5 worm cellular contexts compared by ENCODE assay signal in genomic region chrX:7323604-7324003, ce11.
A peak's percentile ranks its signal among the peaks of the same experiment; 100 is the strongest.
TF ChIP-seq lines count a peak whose summit lies in the region.

No protein-coding gene starts in this region.

TF ChIP-seq in whole organism, L1 larva, 84 proteins besides CTCF, POLR2A, EP300 and RAD21 (continues in another document):
- TF ChIP-seq ceh-88 (GFP tag; IDR thresholded peaks at IDR 0.05; lab: Robert Waterston, UW) (no peak), dsc-1 (tag; optimal IDR thresholded peaks at IDR 0.05; lab: Kevin White, UChicago) (no peak), ets-5 (GFP tag; IDR thresholded peaks at IDR 0.05; lab: Robert Waterston, UW) (no peak), isw-1 (GFP tag; IDR thresholded peaks at IDR 0.05; lab: Robert Waterston, UW) (no peak), irx-1 (tag; optimal IDR thresholded peaks at IDR 0.05; lab: Kevin White, UChicago) (no peak), ceh-63 (GFP tag; optimal IDR thresholded peaks at IDR 0.05; lab: Kevin White, UChicago) (no peak), lir-3 (tag; optimal IDR thresholded peaks at IDR 0.05; lab: Kevin White, UChicago; ENCODE audit: poor library complexity) (no peak), lin-15B (tag; optimal IDR thresholded peaks at IDR 0.05; lab: Kevin White, UChicago) (no peak), lin-13 (GFP tag; optimal IDR thresholded peaks at IDR 0.05; lab: Kevin White, UChicago) (no peak), hlh-4 (tag; optimal IDR thresholded peaks at IDR 0.05; lab: Kevin White, UChicago) (no peak), nhr-77 (tag; optimal IDR thresholded peaks at IDR 0.05; lab: Kevin White, UChicago) (no peak), Y116A8C.19 (tag; optimal IDR thresholded peaks at IDR 0.05; lab: Kevin White, UChicago; ENCODE audit: borderline replicate concordance) (no peak), nhr-76 (tag; optimal IDR thresholded peaks at IDR 0.05; lab: Kevin White, UChicago) (no peak), tbx-2 (tag; optimal IDR thresholded peaks at IDR 0.05; lab: Kevin White, UChicago) (no peak), mef-2 (tag; optimal IDR thresholded peaks at IDR 0.05; lab: Kevin White, UChicago) (no peak), lsy-2 (tag; optimal IDR thresholded peaks at IDR 0.05; lab: Kevin White, UChicago) (no peak), swsn-7 (tag; optimal IDR thresholded peaks at IDR 0.05; lab: Kevin White, UChicago) (no peak), unc-86 (tag; optimal IDR thresholded peaks at IDR 0.05; lab: Kevin White, UChicago) (no peak), zip-4 (GFP tag; optimal IDR thresholded peaks at IDR 0.05; lab: Kevin White, UChicago) (no peak)

TF ChIP-seq in whole organism, L3 larva, 47 proteins besides CTCF, POLR2A, EP300 and RAD21 (continues in another document):
- TF ChIP-seq unc-62 (GFP tag; optimal IDR thresholded peaks at IDR 0.05; lab: Kevin White, UChicago) (no peak), egl-5 (tag; optimal IDR thresholded peaks at IDR 0.05; lab: Kevin White, UChicago) (no peak), elt-3 (tag; optimal IDR thresholded peaks at IDR 0.05; lab: Kevin White, UChicago) (peak in 1 of 3 experiments; percentile 6), skn-1 (tag; optimal IDR thresholded peaks at IDR 0.05; lab: Kevin White, UChicago) (peak; percentile 20), nhr-23 (tag; optimal IDR thresholded peaks at IDR 0.05; lab: Kevin White, UChicago) (no peak), pha-4 (tag; optimal IDR thresholded peaks at IDR 0.05; lab: Kevin White, UChicago) (no peak), nhr-43 (tag; optimal IDR thresholded peaks at IDR 0.05; lab: Kevin White, UChicago; ENCODE audit: poor library complexity, severe bottlenecking) (peak; percentile 71), pqm-1 (tag; optimal IDR thresholded peaks at IDR 0.05; lab: Kevin White, UChicago) (peak; percentile 49), aly-2 (tag; optimal IDR thresholded peaks at IDR 0.05; lab: Kevin White, UChicago) (no peak), fkh-2 (tag; optimal IDR thresholded peaks at IDR 0.05; lab: Kevin White, UChicago) (no peak), nhr-11 (tag; optimal IDR thresholded peaks at IDR 0.05; lab: Kevin White, UChicago) (no peak), nhr-25 (tag; optimal IDR thresholded peaks at IDR 0.05; lab: Kevin White, UChicago) (peak; percentile 13), nhr-12 (tag; optimal IDR thresholded peaks at IDR 0.05; lab: Kevin White, UChicago) (no peak), elt-2 (tag; optimal IDR thresholded peaks at IDR 0.05; lab: Kevin White, UChicago) (peak; percentile 67), ztf-4 (tag; optimal IDR thresholded peaks at IDR 0.05; lab: Kevin White, UChicago) (no peak), nhr-76 (tag; optimal IDR thresholded peaks at IDR 0.05; lab: Kevin White, UChicago) (no peak), sea-2 (GFP tag; optimal IDR thresholded peaks at IDR 0.05; lab: Kevin White, UChicago) (no peak), lin-15B (tag; optimal IDR thresholded peaks at IDR 0.05; lab: Kevin White, UChicago) (no peak), nfya-1 (tag; optimal IDR thresholded peaks at IDR 0.05; lab: Kevin White, UChicago; ENCODE audit: insufficient read depth) (peak; percentile 38)

TF ChIP-seq in whole organism, early embryonic, 17 proteins besides CTCF, POLR2A, EP300 and RAD21:
- TF ChIP-seq tbx-11 (GFP tag; IDR thresholded peaks at IDR 0.05; lab: Robert Waterston, UW): 0 out of 2 replicates have a peak, but pooled peaks have one; percentile 32
- TF ChIP-seq flt-1 (GFP tag; IDR thresholded peaks at IDR 0.05; lab: Robert Waterston, UW): 0 out of 2 replicates have a peak, but pooled peaks have one; percentile 11
- no peak for TF ChIP-seq aly-1 (tag; optimal IDR thresholded peaks at IDR 0.05; lab: Kevin White, UChicago)

TF ChIP-seq in whole organism, midembryonic, 9 proteins besides CTCF, POLR2A, EP300 and RAD21:
- TF ChIP-seq med-1 (GFP tag; optimal IDR thresholded peaks at IDR 0.05; lab: Kevin White, UChicago; ENCODE audit: insufficient read depth) (no peak), ztf-23 (GFP tag; IDR thresholded peaks at IDR 0.05; lab: Robert Waterston, UW) (peak; percentile 56; the same call in 1 of the 2 replicates), klf-2 (GFP tag; conservative IDR thresholded peaks at IDR 0.05; lab: Robert Waterston, UW) (no peak), flt-1 (GFP tag; IDR thresholded peaks at IDR 0.05; lab: Robert Waterston, UW) (no peak), cog-1 (tag; optimal IDR thresholded peaks at IDR 0.05; lab: Kevin White, UChicago) (no peak), T22C8.4 (GFP tag; IDR thresholded peaks at IDR 0.05; lab: Robert Waterston, UW) (no peak), tab-1 (GFP tag; IDR thresholded peaks at IDR 0.05; lab: Robert Waterston, UW) (peak; percentile 65; the same call in 1 of the 2 replicates), ztf-29 (GFP tag; IDR thresholded peaks at IDR 0.05; lab: Robert Waterston, UW) (no peak), ref-1 (GFP tag; conservative IDR thresholded peaks at IDR 0.05; lab: Robert Waterston, UW) (0 out of 2 replicates have a peak, but pooled peaks have one; percentile 52)

TF ChIP-seq in whole organism, young adult, 124 proteins besides CTCF, POLR2A, EP300 and RAD21 (continues in another document):
- no peak for TF ChIP-seq C06A6.2 (GFP tag; conservative IDR thresholded peaks at IDR 0.05; lab: Robert Waterston, UW)
- TF ChIP-seq attf-3 (GFP tag; conservative IDR thresholded peaks at IDR 0.05; lab: Robert Waterston, UW): no peak
- no peak for TF ChIP-seq gei-17 (GFP tag; optimal IDR thresholded peaks at IDR 0.05; lab: Kevin White, UChicago)
- TF ChIP-seq B0035.1 (tag; optimal IDR thresholded peaks at IDR 0.05; lab: Kevin White, UChicago): peak; percentile 29
- no peak for TF ChIP-seq unc-130 (GFP tag; optimal IDR thresholded peaks at IDR 0.05; lab: Kevin White, UChicago)
- TF ChIP-seq madf-6 (GFP tag; IDR thresholded peaks at IDR 0.05; lab: Robert Waterston, UW): peak; percentile 39; the same call in 1 of the 2 replicates
- TF ChIP-seq die-1 (tag; optimal IDR thresholded peaks at IDR 0.05; lab: Kevin White, UChicago): peak; percentile 82
- TF ChIP-seq ztf-26 (tag; optimal IDR thresholded peaks at IDR 0.05; lab: Kevin White, UChicago): peak; percentile 50
- TF ChIP-seq hmg-20 (GFP tag; IDR thresholded peaks at IDR 0.05; lab: Robert Waterston, UW): 0 out of 2 replicates have a peak, but pooled peaks have one; percentile 40
- TF ChIP-seq C17E4.6 (GFP tag; IDR thresholded peaks at IDR 0.05; lab: Robert Waterston, UW): no peak
- no peak for TF ChIP-seq F22D6.2 (tag; optimal IDR thresholded peaks at IDR 0.05; lab: Kevin White, UChicago)
- no peak for TF ChIP-seq let-526 (GFP tag; IDR thresholded peaks at IDR 0.05; lab: Robert Waterston, UW)
- TF ChIP-seq hlh-26 (GFP tag; conservative IDR thresholded peaks at IDR 0.05; lab: Robert Waterston, UW): no peak
- peak; percentile 6 for TF ChIP-seq zim-3 (tag; optimal IDR thresholded peaks at IDR 0.05; lab: Kevin White, UChicago)
- no peak for TF ChIP-seq lsl-1 (GFP tag; optimal IDR thresholded peaks at IDR 0.05; lab: Kevin White, UChicago)
- TF ChIP-seq ets-4 (GFP tag; optimal IDR thresholded peaks at IDR 0.05; lab: Kevin White, UChicago): peak; percentile 18
- TF ChIP-seq ccch-3 (GFP tag; optimal IDR thresholded peaks at IDR 0.05; lab: Kevin White, UChicago): no peak
- TF ChIP-seq snpc-1.3 (tag; optimal IDR thresholded peaks at IDR 0.05; lab: Kevin White, UChicago; ENCODE audit: insufficient read depth): peak; percentile 72
- TF ChIP-seq F57C9.4 (tag; optimal IDR thresholded peaks at IDR 0.05; lab: Kevin White, UChicago): no peak
- TF ChIP-seq nhr-120 (GFP tag; IDR thresholded peaks at IDR 0.05; lab: Robert Waterston, UW): no peak
- peak; percentile 40 for TF ChIP-seq atf-7 (tag; optimal IDR thresholded peaks at IDR 0.05; lab: Kevin White, UChicago)
- TF ChIP-seq hlh-12 (tag; optimal IDR thresholded peaks at IDR 0.05; lab: Kevin White, UChicago): no peak
- TF ChIP-seq snpc-3.4 (tag; optimal IDR thresholded peaks at IDR 0.05; lab: Kevin White, UChicago): peak; percentile 83
- TF ChIP-seq him-1 (tag; optimal IDR thresholded peaks at IDR 0.05; lab: Kevin White, UChicago): peak; percentile 80
- TF ChIP-seq F23B12.7 (tag; optimal IDR thresholded peaks at IDR 0.05; lab: Kevin White, UChicago; ENCODE audit: insufficient read depth): peak; percentile 46
- TF ChIP-seq efl-1 (GFP tag; optimal IDR thresholded peaks at IDR 0.05; lab: Kevin White, UChicago): no peak
- TF ChIP-seq ceh-79 (tag; optimal IDR thresholded peaks at IDR 0.05; lab: Kevin White, UChicago): no peak
- no peak for TF ChIP-seq F10E7.11 (tag; optimal IDR thresholded peaks at IDR 0.05; lab: Kevin White, UChicago)
- peak; percentile 60 for TF ChIP-seq rcor-1 (GFP tag; IDR thresholded peaks at IDR 0.05; lab: Robert Waterston, UW)
- 0 out of 2 replicates have a peak, but pooled peaks have one; percentile 47 for TF ChIP-seq attf-6 (GFP tag; IDR thresholded peaks at IDR 0.05; lab: Robert Waterston, UW)
- no peak for TF ChIP-seq F55B11.4 (tag; optimal IDR thresholded peaks at IDR 0.05; lab: Kevin White, UChicago; ENCODE audit: borderline replicate concordance, insufficient read depth)
- no peak for TF ChIP-seq akir-1 (GFP tag; optimal IDR thresholded peaks at IDR 0.05; lab: Kevin White, UChicago)
- no peak for TF ChIP-seq lag-1 (GFP tag; IDR thresholded peaks at IDR 0.05; lab: Robert Waterston, UW)
- peak; percentile 93 for TF ChIP-seq tbp1 (GFP tag; optimal IDR thresholded peaks at IDR 0.05; lab: Kevin White, UChicago)
- no peak for TF ChIP-seq F39B2.1 (GFP tag; IDR thresholded peaks at IDR 0.05; lab: Robert Waterston, UW)
- peak; percentile 88 for TF ChIP-seq lin-26 (GFP tag; IDR thresholded peaks at IDR 0.05; lab: Robert Waterston, UW)
- TF ChIP-seq athp-1 (tag; optimal IDR thresholded peaks at IDR 0.05; lab: Kevin White, UChicago): peak; percentile 60
- TF ChIP-seq aptf-2 (GFP tag; conservative IDR thresholded peaks at IDR 0.05; lab: Robert Waterston, UW): no peak
- TF ChIP-seq sea-2 (GFP tag; IDR thresholded peaks at IDR 0.05; lab: Robert Waterston, UW): no peak
- TF ChIP-seq bed-2 (GFP tag; IDR thresholded peaks at IDR 0.05; lab: Robert Waterston, UW): no peak
- peak; percentile 75 for TF ChIP-seq egl-44 (GFP tag; IDR thresholded peaks at IDR 0.05; lab: Robert Waterston, UW)
- TF ChIP-seq ceh-100 (GFP tag; IDR thresholded peaks at IDR 0.05; lab: Robert Waterston, UW): no peak
- no peak for TF ChIP-seq dpl-1 (GFP tag; optimal IDR thresholded peaks at IDR 0.05; lab: Kevin White, UChicago)
- no peak; the same call in 1 of the 2 replicates for TF ChIP-seq dox-1 (GFP tag; IDR thresholded peaks at IDR 0.05; lab: Robert Waterston, UW)
- TF ChIP-seq B0336.3 (GFP tag; IDR thresholded peaks at IDR 0.05; lab: Robert Waterston, UW): 0 out of 2 replicates have a peak, but pooled peaks have one; percentile 20
- TF ChIP-seq F57A8.1 (GFP tag; optimal IDR thresholded peaks at IDR 0.05; lab: Kevin White, UChicago): peak; percentile 8
- TF ChIP-seq B0019.2 (GFP tag; conservative IDR thresholded peaks at IDR 0.05; lab: Robert Waterston, UW): no peak

Comparison
In these comparisons a context has a peak if more than half of its experiments do, and no peak if none do; other contexts are left out.
1. Of the 8 proteins assayed by ChIP-seq in both whole organism, young adult and whole organism, L1 larva: peak only in whole organism, young adult: snpc-4; only in whole organism, L1 larva: none; in both: nhr-90; in neither: 3; mixed calls (peak in some experiments, not most) for 3.